Fruit fly (Drosophila melanogaster) Kc167 (cell line): ENCODE results near the gene retm.

Experiments used
- Myc ChIP-seq: fragments of >200 bp; optimal IDR thresholded peaks from 2 replicates; lab custom pipeline; 2017; ENCODE audit warnings: missing external identifiers
- Sin3A ChIP-seq: fragments of >200 bp; optimal IDR thresholded peaks from 2 replicates; lab custom pipeline; 2018; ENCODE audit warnings: missing external identifiers
- h ChIP-seq: fragments of >200 bp; optimal IDR thresholded peaks from 3 replicates; lab custom pipeline; 2018; ENCODE audit warnings: missing external identifiers
- insv ChIP-seq: fragments of >200 bp; optimal IDR thresholded peaks from 3 replicates; lab custom pipeline; 2018; ENCODE audit warnings: missing external identifiers
- psq ChIP-seq: fragments of >200 bp; optimal IDR thresholded peaks from 2 replicates; lab custom pipeline; 2017; ENCODE audit warnings: missing external identifiers
- ttk ChIP-seq: sonication (Bioruptor generic); optimal IDR thresholded peaks from 2 replicates; lab custom pipeline; 2017; ENCODE audit warnings: missing external identifiers

retm gene

DNA sequence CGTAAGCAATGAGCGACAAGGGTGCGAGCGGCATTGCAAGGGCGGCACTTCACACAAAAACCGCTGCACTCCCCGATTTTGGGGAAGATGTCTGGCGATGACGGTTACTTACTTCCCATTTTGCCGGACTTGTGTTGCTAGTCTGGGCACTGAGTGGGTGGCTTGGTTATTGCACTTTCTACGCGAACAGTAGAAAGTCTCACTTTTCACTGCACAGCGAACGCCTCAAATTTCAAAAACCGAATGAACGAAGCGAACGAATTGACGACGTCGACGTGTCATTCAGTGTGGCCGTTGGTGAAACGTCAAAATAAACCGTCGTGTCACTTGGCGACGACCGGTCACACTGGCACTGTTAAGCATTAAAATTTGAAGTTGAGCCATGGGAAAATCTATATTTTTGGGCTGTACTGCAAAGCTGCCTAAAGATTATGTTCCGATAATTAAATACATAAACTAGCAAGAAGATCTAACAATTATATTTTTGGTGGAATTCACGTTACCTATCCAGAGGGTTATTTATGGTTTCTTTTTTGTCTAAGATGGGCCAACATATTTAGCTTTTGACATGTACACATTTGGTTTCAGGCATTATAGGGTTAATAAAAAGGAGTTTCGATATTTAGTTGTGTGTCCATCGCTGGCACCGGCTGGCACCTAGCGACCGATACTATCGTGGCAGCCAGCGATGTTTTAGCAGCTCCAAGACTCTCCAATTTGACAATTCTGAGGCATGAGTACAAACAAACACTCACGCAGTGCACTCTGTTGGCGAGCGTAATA, 24.7 kb upstream of the retm start, which contains the start of the genes Sec61alpha and Daxx:
Gene Sec61alpha (minus strand): TSS at position 364 of the 783 bp plus-strand sequence.
Gene Daxx (plus strand): TSS at position 718 of the 783 bp plus-strand sequence.
- no peak for TF ChIP-seq psq (lab: Kevin White, UChicago)
- no peak for TF ChIP-seq h
- TF ChIP-seq Sin3A (lab: Kevin White, UChicago) = no peak
- no peak for TF ChIP-seq Myc (lab: Kevin White, UChicago)
- TF ChIP-seq insv = no peak
- no peak for TF ChIP-seq ttk (lab: Kevin White, UChicago)

DNA sequence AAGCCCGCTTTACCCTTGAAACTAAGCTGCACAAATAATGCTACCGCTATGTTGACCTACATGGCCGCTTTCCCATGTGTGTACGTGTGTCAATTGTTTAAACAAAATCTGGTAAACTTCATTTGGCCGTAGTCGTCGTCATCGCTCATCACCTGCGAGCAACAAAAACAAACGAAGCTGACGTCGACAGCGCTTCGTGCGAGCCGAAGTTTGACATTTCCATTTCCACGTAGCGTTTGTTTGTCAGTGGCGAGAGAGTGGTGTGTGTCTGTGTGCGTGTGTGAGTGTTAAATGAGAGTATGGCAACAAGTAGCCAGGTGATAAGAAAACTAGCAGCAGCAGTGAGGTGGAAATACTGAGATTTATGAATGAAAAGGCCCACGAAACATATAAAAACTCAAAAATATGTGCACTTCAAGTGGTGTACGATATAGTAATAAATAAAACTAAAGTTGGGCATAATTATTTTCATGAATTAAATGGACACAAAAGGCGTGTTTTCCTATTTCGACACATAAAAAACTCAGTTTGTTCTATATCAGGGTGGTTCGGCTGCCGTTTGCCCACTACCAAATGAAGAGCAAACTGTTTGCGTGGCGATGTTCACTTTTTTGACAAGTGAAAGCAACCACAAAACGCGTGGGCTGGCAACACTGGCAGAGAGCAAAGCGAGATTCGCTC, 23.6 kb upstream of the retm start:
- TF ChIP-seq Myc (lab: Kevin White, UChicago) = no peak
- TF ChIP-seq insv = no peak
- no peak for TF ChIP-seq Sin3A (lab: Kevin White, UChicago)
- TF ChIP-seq ttk (lab: Kevin White, UChicago) = no peak
- no peak for TF ChIP-seq psq (lab: Kevin White, UChicago)
- no peak for TF ChIP-seq h

DNA sequence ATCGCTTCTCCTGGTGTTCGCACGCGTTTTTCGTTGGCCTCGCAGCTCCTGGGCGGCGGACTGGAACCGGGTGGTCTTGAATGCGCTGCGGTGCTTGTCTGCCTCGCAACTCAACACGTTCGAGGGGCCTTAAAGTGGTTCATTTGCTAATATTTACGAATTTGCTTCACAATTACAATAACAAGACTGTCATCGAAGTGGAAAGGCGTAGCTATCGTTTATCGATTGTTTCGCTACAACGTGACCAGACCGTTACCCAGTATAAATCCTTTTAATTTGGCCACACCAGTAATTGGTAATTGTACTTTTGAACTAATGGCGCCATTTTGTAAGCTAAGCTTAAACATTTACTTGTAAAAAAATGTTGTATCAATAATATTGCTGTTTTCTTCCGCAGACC, 21.0 kb upstream of the retm start, which contains the start of gene CG9536:
Gene CG9536 (minus strand): TSS at position 223 of the 400 bp plus-strand sequence.
- TF ChIP-seq ttk (lab: Kevin White, UChicago) (no peak), Myc (lab: Kevin White, UChicago) (no peak), Sin3A (lab: Kevin White, UChicago) (no peak), insv (no peak), h (no peak), psq (lab: Kevin White, UChicago) (no peak)

DNA sequence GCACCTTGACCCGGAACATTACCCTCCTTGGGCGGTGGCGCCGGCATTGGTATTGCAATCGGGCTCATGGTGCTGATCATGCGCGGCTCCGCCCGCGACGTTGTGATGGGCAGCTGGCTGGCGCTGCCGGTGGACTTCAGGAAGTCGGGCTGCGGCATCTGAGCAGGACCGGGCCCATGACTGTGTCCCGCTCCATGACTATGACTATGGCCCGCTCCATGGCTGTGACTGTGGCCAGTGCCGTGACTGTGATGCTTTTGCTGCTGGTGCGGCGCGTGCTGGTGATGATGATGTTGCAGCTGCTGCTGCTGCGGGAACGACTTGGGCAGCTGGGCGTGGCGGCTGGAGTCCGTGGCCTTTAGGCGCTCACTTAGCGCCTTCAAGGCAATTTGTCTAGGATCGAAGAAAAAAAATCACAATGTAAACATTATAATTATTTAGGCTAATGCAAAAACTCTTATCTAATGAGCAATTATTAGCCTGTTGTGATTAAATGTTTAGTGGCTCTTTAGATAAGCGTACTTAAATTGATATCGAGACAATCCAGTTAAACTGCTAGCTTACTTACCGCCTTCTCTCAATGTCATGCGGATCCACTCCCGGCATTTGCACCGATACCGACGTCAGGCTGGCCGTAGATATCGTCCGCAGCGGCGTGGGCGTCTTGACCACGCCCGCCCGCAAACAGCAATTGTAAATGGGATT, 19.3 kb upstream of the retm start:
- TF ChIP-seq ttk (lab: Kevin White, UChicago) (no peak), h (no peak), psq (lab: Kevin White, UChicago) (no peak), Sin3A (lab: Kevin White, UChicago) (no peak), Myc (lab: Kevin White, UChicago) (no peak), insv (no peak)

DNA sequence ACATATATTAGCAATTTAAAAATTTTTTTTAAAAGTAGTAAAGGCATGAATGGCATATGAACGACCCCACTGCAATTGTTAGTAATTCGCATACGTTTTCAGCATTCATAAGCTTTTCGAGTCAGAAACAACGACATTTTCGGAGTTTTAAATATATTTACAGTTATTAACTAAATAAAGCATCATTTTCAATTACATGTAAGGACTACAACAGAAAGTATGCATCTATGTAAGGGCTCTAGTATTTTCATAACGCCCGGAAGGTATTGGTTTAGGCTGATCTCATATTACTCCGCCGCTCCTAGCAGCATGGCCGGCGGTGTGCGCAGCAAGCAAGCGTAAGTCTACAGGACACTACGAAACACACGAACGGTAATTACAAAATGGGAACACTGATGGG, 18.6 kb upstream of the retm start:
- TF ChIP-seq h = no peak
- no peak for TF ChIP-seq Sin3A (lab: Kevin White, UChicago)
- no peak for TF ChIP-seq ttk (lab: Kevin White, UChicago)
- TF ChIP-seq psq (lab: Kevin White, UChicago) = no peak
- no peak for TF ChIP-seq insv
- no peak for TF ChIP-seq Myc (lab: Kevin White, UChicago)

DNA sequence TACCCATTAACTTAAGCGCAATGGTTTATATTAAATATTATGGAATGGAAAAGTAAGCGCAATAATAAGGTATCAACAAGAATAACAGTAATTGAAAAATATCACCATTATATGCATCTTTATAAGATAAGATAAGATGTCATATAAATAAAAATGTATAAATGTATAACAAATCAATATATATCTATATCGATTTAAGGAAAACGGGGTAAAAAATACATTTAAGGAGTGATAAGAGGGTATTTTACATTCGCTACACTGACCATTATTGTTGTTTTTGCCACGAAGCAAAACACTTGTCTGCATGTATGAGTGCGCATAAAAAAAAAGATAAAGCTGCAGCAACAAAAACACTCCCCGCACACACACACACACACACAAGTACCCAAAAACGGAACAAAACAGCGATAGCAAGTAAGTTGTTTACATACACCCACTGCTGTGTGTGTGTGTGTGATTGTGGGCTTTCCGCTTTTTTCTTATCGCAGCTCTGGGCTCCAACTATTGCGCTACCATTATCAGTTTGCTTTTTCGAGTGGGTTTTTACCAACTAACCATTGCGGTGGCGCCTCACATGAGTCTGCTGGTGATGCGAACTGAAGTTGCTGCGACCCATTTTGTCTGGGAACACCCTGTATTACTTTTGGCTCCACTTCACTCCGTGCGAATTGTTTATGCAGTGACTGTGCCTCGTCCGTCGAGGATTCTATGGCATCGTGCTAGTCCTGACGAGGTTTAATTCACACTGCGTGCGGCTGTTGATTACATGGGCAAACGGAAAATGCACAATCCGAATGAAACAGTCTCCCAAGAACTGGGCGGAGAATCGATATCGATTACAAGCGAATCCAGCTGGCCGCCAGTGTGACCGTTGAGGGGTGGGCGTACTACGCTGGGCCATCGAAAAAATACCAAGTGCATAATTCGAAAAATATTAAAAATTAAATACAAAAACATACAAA, 17.6 kb upstream of the retm start, which contains the start of gene mmy:
Gene mmy (minus strand): TSS at position 829 of the 962 bp plus-strand sequence.
- TF ChIP-seq ttk (lab: Kevin White, UChicago) = no peak
- no peak for TF ChIP-seq Myc (lab: Kevin White, UChicago)
- TF ChIP-seq insv = no peak
- no peak for TF ChIP-seq h
- TF ChIP-seq psq (lab: Kevin White, UChicago) = no peak
- no peak for TF ChIP-seq Sin3A (lab: Kevin White, UChicago)

DNA sequence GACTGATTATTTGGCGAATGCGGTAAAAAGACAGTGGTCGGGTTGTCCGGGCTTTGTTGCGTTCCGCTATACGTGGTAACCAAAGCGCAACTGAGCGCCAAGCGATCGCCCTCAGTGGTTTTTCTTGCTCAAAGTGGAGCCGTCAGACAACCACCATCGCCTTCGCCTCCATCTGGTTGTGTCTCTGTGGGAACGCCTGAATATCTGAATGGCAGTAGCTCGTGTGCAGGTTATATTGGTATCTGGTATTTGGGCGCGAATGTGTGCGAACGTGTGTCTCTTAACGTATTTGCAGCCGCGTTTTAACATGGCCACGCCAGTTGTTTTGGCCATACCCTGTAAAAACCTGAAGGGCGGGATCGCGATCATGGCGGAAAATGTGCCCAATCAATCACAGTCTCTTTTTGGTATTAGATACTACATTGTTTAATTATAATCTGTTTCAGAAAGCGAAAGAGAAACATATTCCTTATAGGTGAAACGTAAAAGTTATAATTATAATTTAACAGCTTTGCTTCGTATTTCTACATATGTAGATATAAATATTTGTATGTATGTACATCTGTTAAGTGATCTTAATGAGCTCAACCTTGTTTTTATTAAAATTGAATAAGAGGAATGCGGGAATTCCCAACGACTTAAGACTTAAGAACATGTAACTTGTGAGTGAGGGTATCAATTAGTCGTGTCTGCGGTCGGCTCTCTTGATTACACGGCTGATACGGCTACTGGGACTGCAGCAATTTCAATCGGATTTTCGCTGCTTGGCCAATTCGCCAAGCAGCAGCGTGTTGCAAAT, 16.4 kb upstream of the retm start:
- TF ChIP-seq ttk (lab: Kevin White, UChicago) (no peak), insv (no peak), h (no peak), Sin3A (lab: Kevin White, UChicago) (no peak), Myc (lab: Kevin White, UChicago) (no peak), psq (lab: Kevin White, UChicago) (no peak)

DNA sequence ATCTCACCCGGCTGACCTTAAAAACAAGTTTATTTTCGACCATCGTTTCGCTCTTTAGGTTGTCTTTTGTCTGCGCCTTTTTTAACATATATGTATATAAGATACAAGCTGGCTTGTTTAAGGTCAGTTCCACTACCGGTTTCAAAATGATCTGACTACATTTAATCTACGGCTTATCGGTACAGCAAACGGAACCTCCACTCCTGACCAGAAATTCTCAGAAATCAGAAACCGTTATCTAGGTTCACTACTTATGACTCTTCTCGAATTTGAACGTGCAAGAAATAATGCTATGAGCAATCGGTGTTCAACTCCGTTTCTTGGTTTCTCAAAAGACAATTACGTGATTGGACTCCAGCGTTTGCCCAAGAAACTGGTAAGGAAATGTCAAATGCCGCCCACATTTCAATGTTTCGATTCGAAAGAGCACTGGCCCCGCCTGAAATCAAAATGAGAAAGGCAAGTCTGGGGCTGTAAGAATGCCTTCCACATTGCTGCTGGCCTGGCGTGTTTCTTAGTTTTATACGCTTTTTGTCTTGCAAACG, 14.4 kb upstream of the retm start:
- TF ChIP-seq ttk (lab: Kevin White, UChicago) = no peak
- TF ChIP-seq h = no peak
- TF ChIP-seq Myc (lab: Kevin White, UChicago) = no peak
- TF ChIP-seq insv = no peak
- TF ChIP-seq Sin3A (lab: Kevin White, UChicago) = no peak
- no peak for TF ChIP-seq psq (lab: Kevin White, UChicago)

DNA sequence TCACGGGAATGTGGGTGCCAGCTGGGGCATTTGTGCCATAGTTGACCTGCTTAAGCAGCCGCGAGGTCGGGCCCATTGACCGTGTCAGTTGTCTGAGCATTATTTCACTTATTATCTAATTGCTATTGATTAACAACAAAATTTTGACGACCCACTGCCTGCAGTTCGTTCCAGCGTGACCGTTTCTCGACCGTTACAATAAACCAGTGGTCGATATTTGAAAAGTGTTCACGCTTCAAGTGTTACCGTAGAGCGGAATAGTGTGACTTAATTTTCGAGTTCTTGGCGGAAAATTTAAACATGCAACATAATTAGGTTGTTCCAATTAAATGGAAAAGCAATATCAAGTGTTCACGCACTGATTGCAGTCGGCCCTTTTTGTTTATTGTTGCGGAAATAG, 11.8 kb upstream of the retm start, which contains the start of gene HemK1:
Gene HemK1 (minus strand): TSS at position 190 of the 400 bp plus-strand sequence.
- no peak for TF ChIP-seq h
- TF ChIP-seq psq (lab: Kevin White, UChicago) = no peak

DNA sequence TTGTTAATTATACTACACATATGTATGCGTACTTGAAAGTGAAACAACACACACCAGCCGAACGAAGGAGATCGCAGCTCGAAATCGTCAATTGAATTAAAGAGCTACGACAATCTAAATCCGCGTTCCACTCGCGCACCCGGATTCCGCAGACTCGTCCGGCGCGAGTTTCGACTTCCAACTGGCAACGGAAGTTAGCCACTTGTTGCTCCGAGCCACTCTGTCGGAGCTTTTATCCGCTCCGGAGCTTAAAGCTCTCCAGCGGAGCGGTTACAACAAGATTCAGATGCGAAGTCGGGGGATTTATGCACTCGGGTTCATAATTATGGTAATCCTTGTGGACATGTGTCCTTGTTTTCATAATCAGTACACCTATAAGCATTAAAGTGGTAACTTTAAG, 9.8 kb upstream of the retm start, which contains the start of gene Rchy1:
Gene Rchy1 (minus strand): TSS at position 173 of the 400 bp plus-strand sequence.
- TF ChIP-seq ttk (lab: Kevin White, UChicago) (no peak), Sin3A (lab: Kevin White, UChicago) (no peak), insv (no peak), psq (lab: Kevin White, UChicago) (no peak), h (no peak), Myc (lab: Kevin White, UChicago) (no peak)
